Worm (Caenorhabditis elegans) whole organism, L1 larva: ENCODE data around the gene rab-37.
A peak's percentile ranks its signal among the peaks of the same experiment; 100 is the strongest.

ENCODE experiments used
- C16A3.4 ChIP-seq: fragments of 150-350 bp; optimal IDR thresholded peaks from 2 replicates; lab custom pipeline; 2014; ENCODE audit warnings: missing biosample characterization, missing genetic modification characterization
- C34B4.2 ChIP-seq: sonication (generic microtip); optimal IDR thresholded peaks from 2 replicates; lab custom pipeline; 2017; ENCODE audit warnings: mild to moderate bottlenecking, missing genetic modification characterization, missing compliant biosample characterization
- F16B12.6 ChIP-seq: fragments of 150-350 bp; optimal IDR thresholded peaks from 2 replicates; lab custom pipeline; 2014; ENCODE audit warnings: missing biosample characterization, missing genetic modification characterization
- Y116A8C.19 ChIP-seq: sonication (generic microtip); optimal IDR thresholded peaks from 2 replicates; lab custom pipeline; 2016; ENCODE audit warnings: missing compliant biosample characterization, missing genetic modification characterization, borderline replicate concordance
- aha-1 ChIP-seq: fragments of 150-350 bp; optimal IDR thresholded peaks from 2 replicates; lab custom pipeline; 2014; ENCODE audit warnings: missing biosample characterization, missing genetic modification characterization
- ceh-63 ChIP-seq: fragments of 200-800 bp; sonication (Bioruptor generic); optimal IDR thresholded peaks from 2 replicates; lab custom pipeline; 2018; ENCODE audit warnings: mild to moderate bottlenecking, missing genetic modification characterization, missing compliant biosample characterization
- ceh-8 ChIP-seq: fragments of 200-800 bp; sonication (Bioruptor generic); optimal IDR thresholded peaks from 2 replicates; lab custom pipeline; 2018; ENCODE audit warnings: mild to moderate bottlenecking, missing genetic modification characterization, moderate library complexity, missing compliant biosample characterization
- ceh-90 ChIP-seq: sonication (generic microtip); optimal IDR thresholded peaks from 2 replicates; lab custom pipeline; 2016; ENCODE audit warnings: missing genetic modification characterization, missing compliant biosample characterization
- ces-1 ChIP-seq: fragments of 150-350 bp; optimal IDR thresholded peaks from 2 replicates; lab custom pipeline; 2014; ENCODE audit warnings: missing biosample characterization, missing genetic modification reagents, missing genetic modification characterization
- dpl-1 ChIP-seq, 3 experiments: fragments of 150-350 bp in 2 of 3; sonication (generic microtip) in 1 of 3; optimal IDR thresholded peaks; 2 replicates each; lab custom pipeline; 2014 to 2017; ENCODE audit warnings: missing biosample characterization in 3 of 3, missing genetic modification characterization in 3 of 3, missing genetic modification reagents in 3 of 3
- efl-1 ChIP-seq, 4 experiments: fragments of 150-350 bp; optimal IDR thresholded peaks in 3 of 4; peaks in 1 of 4; 1 replicate in 1 of 4; 2 replicates in 3 of 4; lab custom pipeline; 2014; ENCODE audit warnings: missing biosample characterization in 2 of 4, missing genetic modification characterization in 2 of 4, missing genetic modification reagents in 2 of 4
- efl-3 ChIP-seq: fragments of 200-800 bp; sonication (Bioruptor generic); optimal IDR thresholded peaks from 2 replicates; lab custom pipeline; 2018; ENCODE audit warnings: mild to moderate bottlenecking, missing genetic modification characterization, missing compliant biosample characterization
- egl-27 ChIP-seq, 2 experiments: fragments of 150-350 bp in 1 of 2; sonication (generic microtip); optimal IDR thresholded peaks; 3 replicates each; lab custom pipeline; 2017 to 2018; ENCODE audit warnings: missing biosample characterization in 2 of 2, missing genetic modification characterization in 2 of 2, missing genetic modification reagents in 2 of 2
- elt-2 ChIP-seq: sonication (generic microtip); optimal IDR thresholded peaks from 2 replicates; lab custom pipeline; 2016; ENCODE audit warnings: missing genetic modification characterization, mild to moderate bottlenecking, inconsistent platforms, missing compliant biosample characterization, missing genetic modification reagents
- ets-5 ChIP-seq: fragments of 200-800 bp; sonication (Bioruptor generic); IDR thresholded peaks from 2 replicates; pipeline ENCODE4 v1.3.6; 2022; ENCODE audit warnings: missing genetic modification characterization, missing compliant biosample characterization
- fkh-10 ChIP-seq: sonication (generic microtip); optimal IDR thresholded peaks from 2 replicates; lab custom pipeline; 2017; ENCODE audit warnings: missing biosample characterization, missing genetic modification reagents, missing genetic modification characterization
- fkh-8 ChIP-seq: sonication (generic microtip); optimal IDR thresholded peaks from 2 replicates; lab custom pipeline; 2016; ENCODE audit warnings: mild to moderate bottlenecking, missing genetic modification characterization, missing compliant biosample characterization
- grh-1 ChIP-seq: fragments of 200-800 bp; sonication (Bioruptor generic); IDR thresholded peaks from 2 replicates; pipeline ENCODE4 v1.3.6; 2022; ENCODE audit warnings: missing genetic modification reagents, missing genetic modification characterization, missing compliant biosample characterization
- hlh-4 ChIP-seq: sonication (generic microtip); optimal IDR thresholded peaks from 2 replicates; lab custom pipeline; 2016; ENCODE audit warnings: mild to moderate bottlenecking, missing genetic modification characterization, missing compliant biosample characterization
- hpl-2 ChIP-seq: fragments of 150-350 bp; optimal IDR thresholded peaks from 2 replicates; lab custom pipeline; 2014; ENCODE audit warnings: missing biosample characterization, missing genetic modification reagents, missing genetic modification characterization
- irx-1 ChIP-seq: sonication (generic microtip); optimal IDR thresholded peaks from 2 replicates; lab custom pipeline; 2016; ENCODE audit warnings: missing genetic modification characterization, missing compliant biosample characterization
- isw-1 ChIP-seq: fragments of 200-800 bp; sonication (Bioruptor generic); IDR thresholded peaks from 2 replicates; pipeline ENCODE4 v1.3.6; 2022; ENCODE audit warnings: missing genetic modification characterization, missing compliant biosample characterization
- lin-14 ChIP-seq: fragments of 200-800 bp; sonication (Bioruptor generic); optimal IDR thresholded peaks from 2 replicates; lab custom pipeline; 2018; ENCODE audit warnings: mild to moderate bottlenecking, missing genetic modification characterization, moderate library complexity, missing compliant biosample characterization
- lin-15B ChIP-seq: fragments of 150-350 bp; sonication (generic microtip); optimal IDR thresholded peaks from 3 replicates; lab custom pipeline; 2014; ENCODE audit warnings: missing biosample characterization, missing genetic modification characterization
- lin-39 ChIP-seq: fragments of 150-350 bp; optimal IDR thresholded peaks from 2 replicates; lab custom pipeline; 2014; ENCODE audit warnings: missing biosample characterization, missing genetic modification reagents, missing genetic modification characterization
- lir-3 ChIP-seq: sonication (generic microtip); optimal IDR thresholded peaks from 2 replicates; lab custom pipeline; 2016; ENCODE audit warnings: mild to moderate bottlenecking, missing genetic modification characterization, moderate library complexity, missing compliant biosample characterization; ENCODE audit not compliant: poor library complexity
- mab-9 ChIP-seq: fragments of 200-800 bp; sonication (Bioruptor generic); IDR thresholded peaks from 2 replicates; pipeline ENCODE4 v1.3.6; 2022; ENCODE audit warnings: missing genetic modification reagents, missing genetic modification characterization, missing compliant biosample characterization
- mdl-1 ChIP-seq, 2 experiments: fragments of 150-350 bp; optimal IDR thresholded peaks; 2 replicates each; lab custom pipeline; 2014 to 2017; ENCODE audit warnings: missing biosample characterization in 2 of 2, missing genetic modification characterization in 2 of 2, inconsistent platforms in 1 of 2
- mef-2 ChIP-seq: fragments of 150-350 bp; optimal IDR thresholded peaks from 2 replicates; lab custom pipeline; 2014; ENCODE audit warnings: missing biosample characterization, missing genetic modification characterization
- mep-1 ChIP-seq: fragments of 150-350 bp; optimal IDR thresholded peaks from 2 replicates; lab custom pipeline; 2014; ENCODE audit warnings: missing biosample characterization, missing genetic modification characterization
- nhr-11 ChIP-seq: fragments of 150-350 bp; optimal IDR thresholded peaks from 2 replicates; lab custom pipeline; 2014; ENCODE audit warnings: missing biosample characterization, missing genetic modification characterization
- nhr-12 ChIP-seq: sonication (generic microtip); optimal IDR thresholded peaks from 2 replicates; lab custom pipeline; 2017; ENCODE audit warnings: missing biosample characterization, missing genetic modification characterization
- nhr-237 ChIP-seq: fragments of 150-350 bp; optimal IDR thresholded peaks from 2 replicates; lab custom pipeline; 2014; ENCODE audit warnings: missing biosample characterization, missing genetic modification characterization
- nhr-71 ChIP-seq: sonication (generic microtip); optimal IDR thresholded peaks from 2 replicates; lab custom pipeline; 2016; ENCODE audit warnings: mild to moderate bottlenecking, missing genetic modification characterization, moderate library complexity, missing compliant biosample characterization
- nhr-76 ChIP-seq: sonication (generic microtip); optimal IDR thresholded peaks from 2 replicates; lab custom pipeline; 2017; ENCODE audit warnings: missing biosample characterization, missing genetic modification characterization
- nhr-77 ChIP-seq: fragments of 150-350 bp; optimal IDR thresholded peaks from 2 replicates; lab custom pipeline; 2014; ENCODE audit warnings: missing biosample characterization, missing genetic modification characterization
- nhr-85 ChIP-seq: sonication (generic microtip); peaks from one replicate; lab custom pipeline; 2016; ENCODE audit warnings: missing genetic modification characterization, inconsistent platforms, missing compliant biosample characterization
- nhr-90 ChIP-seq: sonication (generic microtip); optimal IDR thresholded peaks from 2 replicates; lab custom pipeline; 2016; ENCODE audit warnings: mild to moderate bottlenecking, missing genetic modification characterization, missing compliant biosample characterization; ENCODE audit not compliant: poor library complexity
- pax-3 ChIP-seq: fragments of 200-800 bp; sonication (Bioruptor generic); optimal IDR thresholded peaks from 2 replicates; lab custom pipeline; 2018; ENCODE audit warnings: mild to moderate bottlenecking, missing genetic modification characterization, moderate library complexity, missing compliant biosample characterization
- pqm-1 ChIP-seq: sonication (generic microtip); optimal IDR thresholded peaks from 3 replicates; lab custom pipeline; 2017; ENCODE audit warnings: missing biosample characterization, missing genetic modification characterization
- rnt-1 ChIP-seq: sonication (generic microtip); optimal IDR thresholded peaks from 2 replicates; lab custom pipeline; 2016; ENCODE audit warnings: mild to moderate bottlenecking, missing genetic modification characterization, moderate library complexity, missing compliant biosample characterization
- sox-4 ChIP-seq: sonication (generic microtip); optimal IDR thresholded peaks from 2 replicates; lab custom pipeline; 2016; ENCODE audit warnings: missing genetic modification characterization, missing compliant biosample characterization
- sptf-1 ChIP-seq: fragments of 150-350 bp; optimal IDR thresholded peaks from 2 replicates; lab custom pipeline; 2014; ENCODE audit warnings: missing biosample characterization, missing genetic modification characterization
- unc-130 ChIP-seq: fragments of 150-350 bp; optimal IDR thresholded peaks from 2 replicates; lab custom pipeline; 2017; ENCODE audit warnings: missing biosample characterization, missing genetic modification characterization, inconsistent platforms
- unc-86 ChIP-seq: sonication (generic microtip); optimal IDR thresholded peaks from 2 replicates; lab custom pipeline; 2016; ENCODE audit warnings: missing genetic modification characterization, missing compliant biosample characterization
- unc-98 ChIP-seq: fragments of 200-800 bp; sonication (Bioruptor generic); IDR thresholded peaks from 2 replicates; pipeline ENCODE4 v1.3.6; 2022; ENCODE audit warnings: missing genetic modification characterization, missing compliant biosample characterization
- vab-15 ChIP-seq: sonication (generic microtip); optimal IDR thresholded peaks from 2 replicates; lab custom pipeline; 2017; ENCODE audit warnings: missing genotype, mild to moderate bottlenecking, missing genetic modification characterization, missing compliant biosample characterization
- xbp-1 ChIP-seq: sonication (generic microtip); optimal IDR thresholded peaks from 2 replicates; lab custom pipeline; 2016; ENCODE audit warnings: missing genetic modification characterization, missing compliant biosample characterization
- zag-1 ChIP-seq: fragments of 150-350 bp; optimal IDR thresholded peaks from 2 replicates; lab custom pipeline; 2014; ENCODE audit warnings: missing biosample characterization, missing genetic modification characterization
- zip-4 ChIP-seq: fragments of 200-800 bp; sonication (Bioruptor generic); optimal IDR thresholded peaks from 2 replicates; lab custom pipeline; 2018; ENCODE audit warnings: mild to moderate bottlenecking, missing genetic modification characterization, moderate library complexity, missing compliant biosample characterization
- ztf-11 ChIP-seq, 2 experiments: sonication (generic microtip); optimal IDR thresholded peaks; 2 replicates each; lab custom pipeline; 2016 to 2017; ENCODE audit warnings: missing genetic modification characterization in 2 of 2, missing biosample characterization in 1 of 2, missing compliant biosample characterization in 1 of 2
- ztf-4 ChIP-seq: fragments of 150-350 bp; optimal IDR thresholded peaks from 2 replicates; lab custom pipeline; 2014; ENCODE audit warnings: missing biosample characterization, missing genetic modification characterization

The rab-37 gene

DNA sequence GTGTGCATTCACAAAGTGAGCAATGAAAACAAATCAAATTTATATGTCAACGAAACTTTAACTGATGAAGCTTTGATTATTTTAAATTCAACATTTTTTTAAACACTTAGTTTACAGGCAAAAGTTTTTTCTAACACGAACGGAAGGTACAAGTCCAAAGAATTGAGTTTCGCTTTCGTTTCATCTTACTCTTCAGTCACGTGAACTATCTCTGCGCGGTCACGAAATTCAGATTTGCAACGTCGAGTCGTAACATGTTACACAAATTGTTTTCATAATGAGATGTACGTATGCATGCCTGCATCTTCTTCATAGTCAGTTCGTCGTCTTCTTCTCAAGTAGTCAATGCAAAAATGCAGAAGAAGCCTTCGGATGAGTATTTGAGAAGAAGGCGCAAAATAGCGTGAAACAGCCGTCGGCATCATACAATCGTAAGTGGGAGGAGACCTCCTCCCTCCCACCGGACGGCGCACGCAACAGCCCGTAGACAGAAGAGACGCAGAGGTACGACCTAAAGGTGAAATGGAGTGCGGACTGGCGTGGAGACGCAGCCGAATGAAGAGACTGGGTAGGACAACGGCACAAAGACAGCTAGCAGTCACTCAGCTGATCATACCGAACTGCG is 29.7 kb upstream of the rab-37 start, which contains the start of gene coel-1:
TSS of gene coel-1 (plus strand) at position 381 of the 625 bp plus-strand sequence.
- TF ChIP-seq efl-3 (GFP tag; lab: Kevin White, UChicago) (no peak), fkh-8 (tag; lab: Kevin White, UChicago) (no peak), hpl-2 (GFP tag; lab: Kevin White, UChicago) (no peak), pax-3 (no peak), lin-39 (tag; lab: Kevin White, UChicago) (no peak), unc-130 (tag; lab: Kevin White, UChicago) (peak; percentile 5), nhr-237 (tag; lab: Kevin White, UChicago) (no peak), mef-2 (tag; lab: Kevin White, UChicago) (no peak), dpl-1 (GFP tag; optimal IDR thresholded peaks at IDR 0.05; lab: Kevin White, UChicago) (no peak), nhr-11 (tag; lab: Kevin White, UChicago) (no peak), egl-27 (tag; optimal IDR thresholded peaks at IDR 0.05; lab: Kevin White, UChicago) (no peak), unc-86 (tag; lab: Kevin White, UChicago) (peak; percentile 57), Y116A8C.19 (tag; lab: Kevin White, UChicago) (no peak), grh-1 (GFP tag; lab: Robert Waterston, UW) (no peak), vab-15 (tag; lab: Kevin White, UChicago) (no peak), nhr-71 (peak; percentile 70), F16B12.6 (tag; lab: Kevin White, UChicago) (peak; percentile 11), hlh-4 (tag; lab: Kevin White, UChicago) (no peak), nhr-12 (no peak), lir-3 (tag; lab: Kevin White, UChicago) (no peak), lin-14 (GFP tag; lab: Kevin White, UChicago) (peak; percentile 82), irx-1 (peak; percentile 14), unc-98 (no peak), ztf-4 (tag; lab: Kevin White, UChicago) (no peak), aha-1 (tag; lab: Kevin White, UChicago) (no peak), nhr-90 (tag; lab: Kevin White, UChicago) (peak; percentile 11), pqm-1 (tag; lab: Kevin White, UChicago) (no peak), zag-1 (tag; lab: Kevin White, UChicago) (no peak), nhr-77 (tag; lab: Kevin White, UChicago) (no peak), ceh-63 (GFP tag; lab: Kevin White, UChicago) (no peak), ztf-11 (tag; optimal IDR thresholded peaks at IDR 0.05; lab: Kevin White, UChicago) (peak in 1 of 2 experiments; percentile 37), rnt-1 (tag; lab: Kevin White, UChicago) (peak; percentile 66), lin-15B (tag; lab: Kevin White, UChicago) (no peak), ces-1 (GFP tag; lab: Kevin White, UChicago) (no peak), mdl-1 (tag; optimal IDR thresholded peaks at IDR 0.05; lab: Kevin White, UChicago) (peak in 1 of 2 experiments; percentile 68), mep-1 (tag; lab: Kevin White, UChicago) (peak; percentile 13), ets-5 (no peak), zip-4 (GFP tag; lab: Kevin White, UChicago) (no peak), fkh-10 (GFP tag; lab: Kevin White, UChicago) (peak; percentile 62), mab-9 (no peak), efl-1 (optimal IDR thresholded peaks at IDR 0.05; lab: Kevin White, UChicago) (peak in 1 of 2 experiments; percentile 41), efl-1 (GFP tag; optimal IDR thresholded peaks at IDR 0.05 in 1 of 2; lab: Kevin White, UChicago) (peak in 1 of 2 experiments; percentile 82), sox-4 (tag; lab: Kevin White, UChicago) (no peak), nhr-85 (tag; lab: Kevin White, UChicago) (peak; percentile 81), isw-1 (GFP tag; lab: Robert Waterston, UW) (no peak), ceh-8 (GFP tag; lab: Kevin White, UChicago) (no peak), C34B4.2 (tag; lab: Kevin White, UChicago) (no peak), sptf-1 (tag; lab: Kevin White, UChicago) (no peak), ceh-90 (tag; lab: Kevin White, UChicago) (no peak), nhr-76 (tag; lab: Kevin White, UChicago) (no peak), elt-2 (peak; percentile 12), xbp-1 (tag; lab: Kevin White, UChicago) (peak; percentile 37), C16A3.4 (peak; percentile 46)
